Fruit fly (Drosophila melanogaster) whole organism, prepupa: Measurements from ENCODE around the gene CG9130.

ENCODE experiments used
- Blimp-1 ChIP-seq: fragments of 200-800 bp; sonication (Bioruptor generic); optimal IDR thresholded peaks from 3 replicates; lab custom pipeline; 2017; ENCODE audit warnings: missing biosample characterization, missing genetic modification characterization, mild to moderate bottlenecking, moderate library complexity, missing genetic modification reagents
- CG10631 ChIP-seq: fragments of 200-800 bp; sonication (Bioruptor generic); optimal IDR thresholded peaks from 2 replicates; lab custom pipeline; 2016; ENCODE audit warnings: missing biosample characterization, missing genetic modification characterization
- CG10669 ChIP-seq: fragments of 200-800 bp; sonication (Bioruptor generic); optimal IDR thresholded peaks from 3 replicates; lab custom pipeline; 2018; ENCODE audit warnings: missing biosample characterization, mild to moderate bottlenecking, missing genetic modification characterization, moderate library complexity
- CG11294 ChIP-seq: fragments of 200-800 bp; sonication (Bioruptor generic); IDR thresholded peaks from 2 replicates; pipeline ENCODE4 v1.3.6; 2022; ENCODE audit warnings: missing biosample characterization, missing genetic modification characterization
- CG11762 ChIP-seq: fragments of 200-800 bp; sonication (Bioruptor generic); optimal IDR thresholded peaks from 3 replicates; lab custom pipeline; 2016; ENCODE audit warnings: missing biosample characterization, missing genetic modification characterization; ENCODE audit not compliant: insufficient read depth
- CG11902 ChIP-seq: fragments of 200-800 bp; sonication (Bioruptor generic); optimal IDR thresholded peaks from 3 replicates; lab custom pipeline; 2016; ENCODE audit warnings: missing biosample characterization, missing genetic modification characterization
- CG1621 ChIP-seq: fragments of 200-800 bp; sonication (Bioruptor generic); optimal IDR thresholded peaks from 3 replicates; lab custom pipeline; 2018; ENCODE audit warnings: missing biosample characterization, mild to moderate bottlenecking, missing genetic modification characterization
- CG3032 ChIP-seq: fragments of 200-800 bp; optimal IDR thresholded peaks from 2 replicates; lab custom pipeline; 2019; ENCODE audit warnings: missing biosample characterization, mild to moderate bottlenecking, missing genetic modification characterization, moderate library complexity
- CG31627 ChIP-seq: fragments of 200-800 bp; sonication (Bioruptor generic); optimal IDR thresholded peaks from 3 replicates; lab custom pipeline; 2016; ENCODE audit warnings: missing biosample characterization, missing genetic modification characterization
- CG34406 ChIP-seq: fragments of 200-800 bp; sonication (Bioruptor generic); optimal IDR thresholded peaks from 3 replicates; lab custom pipeline; 2016; ENCODE audit warnings: missing biosample characterization, missing genetic modification characterization
- CG3919 ChIP-seq: fragments of 200-800 bp; sonication (Bioruptor generic); optimal IDR thresholded peaks from 3 replicates; lab custom pipeline; 2016; ENCODE audit warnings: missing biosample characterization, missing genetic modification characterization
- CG6163 ChIP-seq: fragments of 200-800 bp; sonication (Bioruptor generic); IDR thresholded peaks from 3 replicates; pipeline ENCODE4 v1.3.6; 2022; ENCODE audit warnings: missing biosample characterization, missing genetic modification characterization
- CG6276 ChIP-seq: fragments of 200-800 bp; sonication (Bioruptor generic); optimal IDR thresholded peaks from 2 replicates; lab custom pipeline; 2017; ENCODE audit warnings: missing biosample characterization, mild to moderate bottlenecking, missing genetic modification characterization
- CG6792 ChIP-seq: fragments of 200-800 bp; sonication (Bioruptor generic); optimal IDR thresholded peaks from 3 replicates; lab custom pipeline; 2016; ENCODE audit warnings: missing biosample characterization, missing genetic modification characterization
- CG6808 ChIP-seq: fragments of 200-800 bp; sonication (Bioruptor generic); optimal IDR thresholded peaks from 3 replicates; lab custom pipeline; 2017; ENCODE audit warnings: missing biosample characterization, missing genetic modification characterization, mild to moderate bottlenecking, moderate library complexity, missing genetic modification reagents
- CG8119 ChIP-seq: fragments of 200-800 bp; sonication (Bioruptor generic); IDR thresholded peaks from 3 replicates; pipeline ENCODE4 v1.3.6; 2022; ENCODE audit warnings: missing biosample characterization, missing genetic modification characterization
- CG8319 ChIP-seq: fragments of 200-800 bp; sonication (Bioruptor generic); optimal IDR thresholded peaks from 3 replicates; lab custom pipeline; 2016; ENCODE audit warnings: missing biosample characterization, missing genetic modification characterization
- CG9139 ChIP-seq: fragments of 200-800 bp; sonication (Bioruptor generic); optimal IDR thresholded peaks from 3 replicates; lab custom pipeline; 2017; ENCODE audit warnings: missing biosample characterization, mild to moderate bottlenecking, missing genetic modification characterization
- Eip75B ChIP-seq: fragments of 200-800 bp; sonication (Bioruptor generic); optimal IDR thresholded peaks from 3 replicates; lab custom pipeline; 2016; ENCODE audit warnings: missing biosample characterization, missing genetic modification characterization
- Eip78C ChIP-seq: fragments of 200-800 bp; sonication (Bioruptor generic); peaks from one replicate; lab custom pipeline; 2016; ENCODE audit warnings: missing biosample characterization, missing genetic modification characterization
- Eip93F ChIP-seq: fragments of 200-800 bp; sonication (Bioruptor generic); optimal IDR thresholded peaks from 2 replicates; lab custom pipeline; 2016; ENCODE audit warnings: missing biosample characterization, mild to moderate bottlenecking, missing genetic modification characterization
- Ets21C ChIP-seq: fragments of 200-800 bp; sonication (Bioruptor generic); optimal IDR thresholded peaks from 3 replicates; lab custom pipeline; 2016; ENCODE audit warnings: missing biosample characterization, missing genetic modification characterization
- Hr38 ChIP-seq: sonication (Bioruptor generic); optimal IDR thresholded peaks from 2 replicates; lab custom pipeline; 2016; ENCODE audit warnings: missing biosample characterization, missing genetic modification characterization
- Hr39 ChIP-seq: fragments of 200-800 bp; sonication (Bioruptor generic); optimal IDR thresholded peaks from 2 replicates; lab custom pipeline; 2016; ENCODE audit warnings: missing biosample characterization, missing genetic modification characterization
- Hr4 ChIP-seq: fragments of 200-800 bp; sonication (Bioruptor generic); optimal IDR thresholded peaks from 3 replicates; lab custom pipeline; 2016; ENCODE audit warnings: missing biosample characterization, missing genetic modification characterization
- Lpt ChIP-seq: fragments of 200-800 bp; sonication (Bioruptor generic); optimal IDR thresholded peaks from 3 replicates; lab custom pipeline; 2016; ENCODE audit warnings: missing biosample characterization, missing genetic modification characterization
- Met ChIP-seq: fragments of 200-800 bp; sonication (Bioruptor generic); optimal IDR thresholded peaks from 3 replicates; lab custom pipeline; 2016; ENCODE audit warnings: missing biosample characterization, missing genetic modification characterization
- OdsH ChIP-seq: fragments of 200-800 bp; sonication (Bioruptor generic); optimal IDR thresholded peaks from 3 replicates; lab custom pipeline; 2016; ENCODE audit warnings: missing biosample characterization, missing genetic modification characterization
- Smox ChIP-seq: fragments of 200-800 bp; sonication (Bioruptor generic); optimal IDR thresholded peaks from 3 replicates; lab custom pipeline; 2016; ENCODE audit warnings: missing biosample characterization, missing genetic modification characterization
- Sox14 ChIP-seq: fragments of 200-800 bp; sonication (Bioruptor generic); optimal IDR thresholded peaks from 3 replicates; lab custom pipeline; 2016; ENCODE audit warnings: missing biosample characterization, missing genetic modification characterization
- Sox15 ChIP-seq: fragments of 200-800 bp; sonication (Bioruptor generic); optimal IDR thresholded peaks from 3 replicates; lab custom pipeline; 2016; ENCODE audit warnings: missing biosample characterization, missing genetic modification characterization
- achi ChIP-seq: fragments of 200-800 bp; sonication (Bioruptor generic); optimal IDR thresholded peaks from 3 replicates; lab custom pipeline; 2016; ENCODE audit warnings: missing biosample characterization, missing genetic modification characterization
- acj6 ChIP-seq: fragments of 200-800 bp; sonication (Bioruptor generic); optimal IDR thresholded peaks from 3 replicates; lab custom pipeline; 2016; ENCODE audit warnings: missing biosample characterization, missing genetic modification characterization
- cyc ChIP-seq: fragments of 200-800 bp; sonication (Bioruptor generic); optimal IDR thresholded peaks from 3 replicates; lab custom pipeline; 2016; ENCODE audit warnings: missing biosample characterization, missing genetic modification characterization
- eg ChIP-seq: fragments of 200-800 bp; sonication (Bioruptor generic); IDR thresholded peaks from 3 replicates; pipeline ENCODE4 v1.3.6; 2022; ENCODE audit warnings: missing biosample characterization, missing genetic modification characterization
- esn ChIP-seq: fragments of 200-800 bp; sonication (Bioruptor generic); optimal IDR thresholded peaks from 2 replicates; lab custom pipeline; 2016; ENCODE audit warnings: missing biosample characterization, mild to moderate bottlenecking, missing genetic modification characterization, moderate library complexity
- fd59A ChIP-seq: fragments of 200-800 bp; sonication (Bioruptor generic); optimal IDR thresholded peaks from 2 replicates; lab custom pipeline; 2017; ENCODE audit warnings: missing biosample characterization, mild to moderate bottlenecking, missing genetic modification characterization, missing genetic modification reagents
- lz ChIP-seq: fragments of 200-800 bp; sonication (Bioruptor generic); optimal IDR thresholded peaks from 3 replicates; lab custom pipeline; 2016; ENCODE audit warnings: missing biosample characterization, missing genetic modification characterization
- net ChIP-seq: fragments of 200-800 bp; sonication (Bioruptor generic); optimal IDR thresholded peaks from 3 replicates; lab custom pipeline; 2016; ENCODE audit warnings: missing biosample characterization, missing genetic modification characterization
- pdm3 ChIP-seq: fragments of 200-800 bp; sonication (Bioruptor generic); optimal IDR thresholded peaks from 3 replicates; lab custom pipeline; 2016; ENCODE audit warnings: missing biosample characterization, missing genetic modification characterization
- salr ChIP-seq, 2 experiments: fragments of 200-800 bp; sonication (Bioruptor generic); optimal IDR thresholded peaks; 3 replicates each; lab custom pipeline; 2016 to 2018; ENCODE audit warnings: missing biosample characterization in 2 of 2, missing genetic modification characterization in 2 of 2, mild to moderate bottlenecking in 1 of 2
- spab ChIP-seq: fragments of 200-800 bp; sonication (Bioruptor generic); optimal IDR thresholded peaks from 2 replicates; lab custom pipeline; 2017; ENCODE audit warnings: missing biosample characterization, mild to moderate bottlenecking, missing genetic modification characterization, missing genetic modification reagents
- ss ChIP-seq, 2 experiments: fragments of 200-800 bp; sonication (Bioruptor generic); optimal IDR thresholded peaks; 2 replicates in 1 of 2; 3 replicates in 1 of 2; lab custom pipeline; 2017 to 2018; ENCODE audit warnings: mild to moderate bottlenecking in 2 of 2, missing biosample characterization in 2 of 2, missing genetic modification characterization in 2 of 2, moderate library complexity in 1 of 2
- svp ChIP-seq: fragments of 200-800 bp; sonication (Bioruptor generic); peaks from one replicate; lab custom pipeline; 2016; ENCODE audit warnings: missing biosample characterization, missing genetic modification characterization
- topi ChIP-seq: fragments of 200-800 bp; sonication (Bioruptor generic); optimal IDR thresholded peaks from 3 replicates; lab custom pipeline; 2016; ENCODE audit warnings: missing biosample characterization, missing genetic modification characterization
- vri ChIP-seq: fragments of 200-800 bp; sonication (Bioruptor generic); optimal IDR thresholded peaks from 3 replicates; lab custom pipeline; 2016; ENCODE audit warnings: missing biosample characterization, mild to moderate bottlenecking, missing genetic modification characterization

CG9130 gene

dm6 chr3L:1269013-1269412 is 17.2 kb downstream of the CG9130 start (continued):
- TF ChIP-seq fd59A: no peak
- TF ChIP-seq acj6 (GFP tag; lab: Kevin White, UChicago): no peak
- TF ChIP-seq OdsH (GFP tag; lab: Kevin White, UChicago): no peak
- TF ChIP-seq Eip78C: peak; percentile 25
- TF ChIP-seq spab (GFP tag; lab: Kevin White, UChicago): no peak
- TF ChIP-seq topi (GFP tag; lab: Kevin White, UChicago): no peak
- TF ChIP-seq Eip75B (GFP tag; lab: Kevin White, UChicago): peak; percentile 72
- TF ChIP-seq CG6792 (GFP tag; lab: Kevin White, UChicago): no peak
- no peak for TF ChIP-seq CG6808 (GFP tag; lab: Kevin White, UChicago)
- no peak for TF ChIP-seq Hr38 (GFP tag; lab: Kevin White, UChicago)
- TF ChIP-seq CG11294: no peak
- no peak for TF ChIP-seq lz (GFP tag; lab: Kevin White, UChicago)
- TF ChIP-seq Lpt (GFP tag; lab: Kevin White, UChicago): no peak
- TF ChIP-seq Hr39 (GFP tag; lab: Kevin White, UChicago): no peak
- TF ChIP-seq salr (GFP tag; optimal IDR thresholded peaks at IDR 0.05; lab: Kevin White, UChicago): no peak
- no peak for TF ChIP-seq CG11902
- no peak for TF ChIP-seq Hr4
- no peak for TF ChIP-seq esn (GFP tag; lab: Kevin White, UChicago)
- no peak for TF ChIP-seq CG10631 (GFP tag; lab: Kevin White, UChicago)

- TF ChIP-seq CG10669 (GFP tag; lab: Kevin White, UChicago) (no peak), CG3919 (GFP tag; lab: Kevin White, UChicago) (no peak), CG11902 (no peak), Hr39 (GFP tag; lab: Kevin White, UChicago) (no peak), ss (GFP tag; optimal IDR thresholded peaks at IDR 0.05; lab: Kevin White, UChicago) (no peak), CG9139 (GFP tag; lab: Kevin White, UChicago) (no peak), OdsH (GFP tag; lab: Kevin White, UChicago) (no peak), Met (GFP tag; lab: Kevin White, UChicago) (no peak), acj6 (GFP tag; lab: Kevin White, UChicago) (no peak), CG11762 (no peak), Ets21C (GFP tag; lab: Kevin White, UChicago) (no peak), Hr38 (GFP tag; lab: Kevin White, UChicago) (no peak), CG6792 (GFP tag; lab: Kevin White, UChicago) (no peak), salr (GFP tag; optimal IDR thresholded peaks at IDR 0.05; lab: Kevin White, UChicago) (no peak), CG1621 (tag; lab: Kevin White, UChicago) (no peak), achi (GFP tag; lab: Kevin White, UChicago) (no peak), Sox15 (no peak)
Measured at dm6 chr3L:1275767-1276166, 24.0 kb downstream of the CG9130 start, which contains the start of gene CG32333. Gene CG32333, plus strand, starts transcription at chr3L:1275956.

dm6 chr3L:1277937-1278336 is 26.1 kb downstream of the CG9130 start:
- no peak for TF ChIP-seq Sox14 (GFP tag; lab: Kevin White, UChicago)
- TF ChIP-seq CG6808 (GFP tag; lab: Kevin White, UChicago): no peak
- peak; percentile 57 for TF ChIP-seq Eip78C
- TF ChIP-seq svp (GFP tag; lab: Kevin White, UChicago): peak; percentile 68

dm6 chr3L:1279685-1280084 is 27.9 kb downstream of the CG9130 start:
- no peak for TF ChIP-seq topi (GFP tag; lab: Kevin White, UChicago)
- TF ChIP-seq CG31627 (GFP tag; lab: Kevin White, UChicago): peak; percentile 4
- no peak for TF ChIP-seq Eip78C
- TF ChIP-seq CG8319 (GFP tag; lab: Kevin White, UChicago): no peak
- TF ChIP-seq Blimp-1 (GFP tag; lab: Kevin White, UChicago): no peak
- TF ChIP-seq cyc (GFP tag; lab: Kevin White, UChicago): no peak
- peak; percentile 56 for TF ChIP-seq acj6 (GFP tag; lab: Kevin White, UChicago)
- TF ChIP-seq esn (GFP tag; lab: Kevin White, UChicago): no peak
- peak; percentile 62 for TF ChIP-seq pdm3 (GFP tag; lab: Kevin White, UChicago)
- no peak for TF ChIP-seq CG3032 (tag; lab: Kevin White, UChicago)
- peak; percentile 55; the same call in 2 of the 3 replicates for TF ChIP-seq eg (GFP tag; lab: Robert Waterston, UW)
- peak; percentile 4 for TF ChIP-seq Smox (GFP tag; lab: Kevin White, UChicago)
- peak; percentile 61 for TF ChIP-seq CG8119 (GFP tag; lab: Robert Waterston, UW)
- TF ChIP-seq net (GFP tag; lab: Kevin White, UChicago): peak; percentile 21
- no peak for TF ChIP-seq Eip93F (GFP tag; lab: Kevin White, UChicago)
- TF ChIP-seq CG6792 (GFP tag; lab: Kevin White, UChicago): no peak
- TF ChIP-seq CG11762: no peak
- peak; percentile 45 for TF ChIP-seq Sox14 (GFP tag; lab: Kevin White, UChicago)
- TF ChIP-seq CG6163 (GFP tag; lab: Robert Waterston, UW): peak; percentile 58; the same call in 2 of the 3 replicates
- no peak for TF ChIP-seq CG6276 (GFP tag; lab: Kevin White, UChicago)
- TF ChIP-seq CG34406: peak; percentile 17
- no peak for TF ChIP-seq vri (GFP tag; lab: Kevin White, UChicago)
